Worm (Caenorhabditis elegans) whole organism, L4 larva: ENCODE results near the gene C09G9.5.

Experiments used
- D1046.2 ChIP-seq: fragments of 200-800 bp; sonication (Bioruptor generic); IDR thresholded peaks from 2 replicates; pipeline ENCODE4 v1.3.6; 2022; ENCODE audit warnings: missing genetic modification characterization, missing compliant biosample characterization
- F44E2.7 ChIP-seq: fragments of 200-800 bp; sonication (Bioruptor generic); IDR thresholded peaks from 2 replicates; pipeline ENCODE4 v2.1.2; 2022; ENCODE audit warnings: missing genetic modification characterization, missing compliant biosample characterization
- Y105C5A.15 ChIP-seq: fragments of 200-800 bp; sonication (Bioruptor generic); IDR thresholded peaks from 2 replicates; pipeline ENCODE4 v1.3.6; 2022; ENCODE audit warnings: missing genetic modification characterization, missing compliant biosample characterization
- ama-1 ChIP-seq: fragments of 150-350 bp; optimal IDR thresholded peaks from 2 replicates; lab custom pipeline; 2014; ENCODE audit warnings: inconsistent platforms, mixed read lengths
- ceh-20 ChIP-seq: fragments of 200-800 bp; sonication (Bioruptor generic); IDR thresholded peaks from 2 replicates; pipeline ENCODE4 v1.3.6; 2022; ENCODE audit warnings: missing genetic modification reagents, missing genetic modification characterization, missing compliant biosample characterization
- cey-2 ChIP-seq: sonication (generic microtip); optimal IDR thresholded peaks from 3 replicates; lab custom pipeline; 2017; ENCODE audit warnings: missing genetic modification characterization, mild to moderate bottlenecking, missing compliant biosample characterization, antibody characterized with exemption, borderline replicate concordance; ENCODE audit not compliant: insufficient read depth
- daf-16 ChIP-seq, 3 experiments: sonication (generic microtip); optimal IDR thresholded peaks; 2 replicates each; lab custom pipeline; 2016 to 2017; ENCODE audit warnings: missing genetic modification characterization in 3 of 3, missing genetic modification reagents in 3 of 3, mild to moderate bottlenecking in 2 of 3, missing compliant biosample characterization in 2 of 3, missing biosample characterization in 1 of 3, moderate library complexity in 1 of 3
- daf-19 ChIP-seq: fragments of 200-800 bp; sonication (Bioruptor generic); conservative IDR thresholded peaks from 2 replicates; pipeline ENCODE4 v1.3.6; 2022; ENCODE audit warnings: missing genetic modification characterization, missing compliant biosample characterization
- dmd-6 ChIP-seq: fragments of 200-800 bp; sonication (Bioruptor generic); IDR thresholded peaks from 2 replicates; pipeline ENCODE4 v1.3.6; 2022; ENCODE audit warnings: missing genetic modification reagents, missing genetic modification characterization, missing compliant biosample characterization
- dpl-1 ChIP-seq: fragments of 150-350 bp; optimal IDR thresholded peaks from 2 replicates; lab custom pipeline; 2014; ENCODE audit warnings: missing biosample characterization, missing genetic modification reagents, missing genetic modification characterization
- dve-1 ChIP-seq: sonication (generic microtip); optimal IDR thresholded peaks from 2 replicates; lab custom pipeline; 2017; ENCODE audit warnings: antibody characterized with exemption, mild to moderate bottlenecking, missing genetic modification characterization, missing compliant biosample characterization; ENCODE audit not compliant: insufficient read depth
- hlh-11 ChIP-seq: fragments of 200-800 bp; sonication (Bioruptor generic); optimal IDR thresholded peaks from 2 replicates; lab custom pipeline; 2018; ENCODE audit warnings: mild to moderate bottlenecking, missing genetic modification characterization, missing compliant biosample characterization
- hlh-30 ChIP-seq: sonication (generic microtip); optimal IDR thresholded peaks from 2 replicates; lab custom pipeline; 2017; ENCODE audit warnings: antibody characterized with exemption, mild to moderate bottlenecking, missing genetic modification characterization, missing compliant biosample characterization; ENCODE audit not compliant: insufficient read depth
- hmg-1.1 ChIP-seq: fragments of 200-800 bp; sonication (Bioruptor generic); IDR thresholded peaks from 2 replicates; pipeline ENCODE4 v1.3.6; 2022; ENCODE audit warnings: missing genetic modification reagents, missing genetic modification characterization, missing compliant biosample characterization
- lin-1 ChIP-seq: fragments of 200-800 bp; sonication (Bioruptor generic); IDR thresholded peaks from 2 replicates; pipeline ENCODE4 v1.3.6; 2022; ENCODE audit warnings: missing genetic modification reagents, missing genetic modification characterization, missing compliant biosample characterization
- madf-5 ChIP-seq, 2 experiments: fragments of 200-800 bp; sonication (Bioruptor generic); IDR thresholded peaks; 2 replicates each; pipeline ENCODE4 v1.3.6; 2022; ENCODE audit warnings: missing compliant biosample characterization in 2 of 2, missing genetic modification characterization in 2 of 2
- mdl-1 ChIP-seq, 2 experiments: fragments of 150-350 bp in 1 of 2; sonication (generic microtip) in 1 of 2; optimal IDR thresholded peaks; 2 replicates each; lab custom pipeline; 2014 to 2017; ENCODE audit warnings: missing biosample characterization in 2 of 2, missing genetic modification characterization in 2 of 2
- mep-1 ChIP-seq: fragments of 150-350 bp; sonication (generic microtip); optimal IDR thresholded peaks from 3 replicates; lab custom pipeline; 2014; ENCODE audit warnings: missing biosample characterization, missing genetic modification characterization
- mes-2 ChIP-seq: sonication (generic microtip); optimal IDR thresholded peaks from 2 replicates; lab custom pipeline; 2016; ENCODE audit warnings: missing genotype, mild to moderate bottlenecking, missing genetic modification characterization, missing compliant biosample characterization; ENCODE audit not compliant: poor library complexity, severe bottlenecking
- mxl-3 ChIP-seq: fragments of 200-800 bp; sonication (Bioruptor generic); optimal IDR thresholded peaks from 2 replicates; lab custom pipeline; 2018; ENCODE audit warnings: mild to moderate bottlenecking, missing genetic modification characterization, missing compliant biosample characterization
- nhr-102 ChIP-seq: sonication (generic microtip); optimal IDR thresholded peaks from 2 replicates; lab custom pipeline; 2016; ENCODE audit warnings: mild to moderate bottlenecking, missing genetic modification characterization, moderate library complexity, missing compliant biosample characterization
- nhr-11 ChIP-seq: fragments of 150-350 bp; optimal IDR thresholded peaks from 2 replicates; lab custom pipeline; 2014; ENCODE audit warnings: missing biosample characterization, missing genetic modification characterization
- nhr-237 ChIP-seq: sonication (generic microtip); optimal IDR thresholded peaks from 2 replicates; lab custom pipeline; 2017; ENCODE audit warnings: missing biosample characterization, missing genetic modification characterization
- nhr-28 ChIP-seq: fragments of 150-350 bp; optimal IDR thresholded peaks from 2 replicates; lab custom pipeline; 2014; ENCODE audit warnings: missing biosample characterization, missing genetic modification characterization
- nhr-41 ChIP-seq: fragments of 200-800 bp; sonication (Bioruptor generic); IDR thresholded peaks from 2 replicates; pipeline ENCODE4 v1.3.6; 2022; ENCODE audit warnings: missing genetic modification reagents, missing genetic modification characterization, missing compliant biosample characterization
- nhr-76 ChIP-seq: fragments of 150-350 bp; optimal IDR thresholded peaks from 2 replicates; lab custom pipeline; 2014; ENCODE audit warnings: missing biosample characterization, missing genetic modification characterization
- nhr-77 ChIP-seq: fragments of 150-350 bp; optimal IDR thresholded peaks from 2 replicates; lab custom pipeline; 2014; ENCODE audit warnings: missing biosample characterization, missing genetic modification characterization
- pha-4 ChIP-seq, 2 experiments: fragments of 150-350 bp in 1 of 2; fragments of 200-800 bp in 1 of 2; sonication (Bioruptor generic) in 1 of 2; IDR thresholded peaks in 1 of 2; optimal IDR thresholded peaks in 1 of 2; 2 replicates each; pipeline versions ENCODE4 v1.3.6 to Lab custom; 2014 to 2022; ENCODE audit warnings: missing genetic modification characterization in 2 of 2, missing genetic modification reagents in 2 of 2, missing biosample characterization in 1 of 2, missing compliant biosample characterization in 1 of 2
- php-3 ChIP-seq: fragments of 200-800 bp; sonication (Bioruptor generic); IDR thresholded peaks from 2 replicates; pipeline ENCODE4 v1.3.6; 2022; ENCODE audit warnings: missing genetic modification reagents, missing genetic modification characterization, missing compliant biosample characterization
- pqm-1 ChIP-seq: sonication (generic microtip); optimal IDR thresholded peaks from 2 replicates; lab custom pipeline; 2017; ENCODE audit warnings: missing biosample characterization, missing genetic modification characterization
- snpc-1.2 ChIP-seq: fragments of 200-800 bp; sonication (Bioruptor generic); IDR thresholded peaks from 2 replicates; pipeline ENCODE4 v1.3.6; 2022; ENCODE audit warnings: missing genetic modification reagents, missing genetic modification characterization, missing compliant biosample characterization
- tra-1 ChIP-seq: fragments of 200-800 bp; sonication (Bioruptor generic); IDR thresholded peaks from 2 replicates; pipeline ENCODE4 v1.3.6; 2022; ENCODE audit warnings: missing genetic modification reagents, missing genetic modification characterization, missing compliant biosample characterization
- unc-130 ChIP-seq: sonication (generic microtip); optimal IDR thresholded peaks from 2 replicates; lab custom pipeline; 2016; ENCODE audit warnings: missing genetic modification reagents, missing genetic modification characterization, missing compliant biosample characterization
- unc-62 ChIP-seq, 3 experiments: fragments of 150-350 bp in 1 of 3; sonication (generic microtip); optimal IDR thresholded peaks in 2 of 3; peaks in 1 of 3; 1 replicate in 1 of 3; 2 replicates in 2 of 3; lab custom pipeline; 2014 to 2017; ENCODE audit warnings: missing biosample characterization in 3 of 3, missing genetic modification characterization in 3 of 3, missing genetic modification reagents in 3 of 3, missing genotype in 1 of 3
- vab-7 ChIP-seq: fragments of 200-800 bp; sonication (Bioruptor generic); IDR thresholded peaks from 2 replicates; pipeline ENCODE4 v1.3.6; 2022; ENCODE audit warnings: missing genetic modification reagents, missing genetic modification characterization, missing compliant biosample characterization
- zag-1 ChIP-seq: fragments of 150-350 bp; optimal IDR thresholded peaks from 2 replicates; lab custom pipeline; 2014; ENCODE audit warnings: missing biosample characterization, missing genetic modification characterization
- zfp-2 ChIP-seq: sonication (generic microtip); optimal IDR thresholded peaks from 2 replicates; lab custom pipeline; 2016; ENCODE audit warnings: mild to moderate bottlenecking, missing genetic modification characterization, missing compliant biosample characterization
- zfp-3 ChIP-seq: fragments of 200-800 bp; sonication (Bioruptor generic); conservative IDR thresholded peaks from 2 replicates; pipeline ENCODE4 v1.3.6; 2022; ENCODE audit warnings: missing genetic modification reagents, missing genetic modification characterization, missing compliant biosample characterization
- zip-11 ChIP-seq: fragments of 200-800 bp; sonication (Bioruptor generic); IDR thresholded peaks from 2 replicates; pipeline ENCODE4 v1.3.6; 2022; ENCODE audit warnings: missing genetic modification characterization, missing compliant biosample characterization

Gene C09G9.5

ce11 chrIV:8866092-8866491 is 20.2 kb upstream of the C09G9.5 start (continued):
- peak in 1 of 2 experiments; percentile 96 for TF ChIP-seq unc-62 (GFP tag; optimal IDR thresholded peaks at IDR 0.05 in 1 of 2; lab: Kevin White, UChicago)
- TF ChIP-seq unc-62 (tag; optimal IDR thresholded peaks at IDR 0.05; lab: Kevin White, UChicago) = no peak
- TF ChIP-seq dve-1 = peak; percentile 86
- TF ChIP-seq nhr-102 (tag; lab: Kevin White, UChicago) = peak; percentile 34
- peak; percentile 81; the same call in 1 of the 2 replicates for TF ChIP-seq tra-1 (GFP tag; lab: Robert Waterston, UW)
- no peak for TF ChIP-seq zip-11 (GFP tag; lab: Robert Waterston, UW)
- no peak for TF ChIP-seq ama-1 (lab: Kevin White, UChicago)
- TF ChIP-seq nhr-237 = no peak
- peak; percentile 85 for TF ChIP-seq mxl-3
- peak; percentile 14 for TF ChIP-seq mes-2
- TF ChIP-seq daf-16 (GFP tag; optimal IDR thresholded peaks at IDR 0.05; lab: Kevin White, UChicago) = peak in 1 of 2 experiments; percentile 92
- peak; percentile 63 for TF ChIP-seq daf-16 (tag; optimal IDR thresholded peaks at IDR 0.05; lab: Kevin White, UChicago)
- TF ChIP-seq mdl-1 (tag; optimal IDR thresholded peaks at IDR 0.05; lab: Kevin White, UChicago) = peak in 1 of 2 experiments; percentile 67
- peak; percentile 59; the same call in 1 of the 2 replicates for TF ChIP-seq zfp-3 (GFP tag; lab: Robert Waterston, UW)
- peak; percentile 83 for TF ChIP-seq mep-1 (tag; lab: Kevin White, UChicago)
- 0 out of 2 replicates have a peak, but pooled peaks have one; percentile 35 for TF ChIP-seq php-3 (GFP tag; lab: Robert Waterston, UW)
- peak; percentile 96 for TF ChIP-seq hlh-11
- no peak for TF ChIP-seq D1046.2 (GFP tag; lab: Robert Waterston, UW)
- TF ChIP-seq unc-130 (GFP tag; lab: Kevin White, UChicago) = no peak
- TF ChIP-seq vab-7 = no peak
- TF ChIP-seq nhr-11 (tag; lab: Kevin White, UChicago) = peak; percentile 81
- peak; percentile 90 for TF ChIP-seq pqm-1 (tag; lab: Kevin White, UChicago)
- no peak for TF ChIP-seq madf-5 (GFP tag; IDR thresholded peaks at IDR 0.05; lab: Robert Waterston, UW)
- peak; percentile 2 for TF ChIP-seq cey-2 (tag; lab: Kevin White, UChicago)
- TF ChIP-seq nhr-28 = peak; percentile 90
- TF ChIP-seq daf-19 (GFP tag; lab: Robert Waterston, UW) = no peak
- TF ChIP-seq zfp-2 (tag; lab: Kevin White, UChicago) = no peak
- no peak for TF ChIP-seq zag-1 (tag; lab: Kevin White, UChicago)
- TF ChIP-seq hmg-1.1 (GFP tag; lab: Robert Waterston, UW) = peak; percentile 59; the same call in 1 of the 2 replicates
- TF ChIP-seq dmd-6 (GFP tag; lab: Robert Waterston, UW) = peak; percentile 88
- peak; percentile 75 for TF ChIP-seq lin-1 (GFP tag; lab: Robert Waterston, UW)
- TF ChIP-seq ceh-20 = peak; percentile 86
- no peak for TF ChIP-seq Y105C5A.15 (GFP tag; lab: Robert Waterston, UW)
- TF ChIP-seq hlh-30 = peak; percentile 79
- peak; percentile 38; the same call in 1 of the 2 replicates for TF ChIP-seq pha-4 (GFP tag; IDR thresholded peaks at IDR 0.05; lab: Robert Waterston, UW)
- peak; percentile 62 for TF ChIP-seq pha-4 (tag; optimal IDR thresholded peaks at IDR 0.05; lab: Kevin White, UChicago)

ce11 chrIV:8867562-8867961 is 18.8 kb upstream of the C09G9.5 start:
- TF ChIP-seq nhr-41 (GFP tag; lab: Robert Waterston, UW) = no peak
- no peak for TF ChIP-seq F44E2.7 (GFP tag; lab: Robert Waterston, UW)
- peak; percentile 13 for TF ChIP-seq hlh-30
- TF ChIP-seq dve-1 = peak; percentile 45
- TF ChIP-seq hlh-11 = peak; percentile 46
- no peak for TF ChIP-seq nhr-76 (tag; lab: Kevin White, UChicago)
- no peak for TF ChIP-seq snpc-1.2 (GFP tag; lab: Robert Waterston, UW)
- TF ChIP-seq nhr-28 = peak; percentile 67
- TF ChIP-seq zfp-2 (tag; lab: Kevin White, UChicago) = no peak
- TF ChIP-seq nhr-77 = peak; percentile 23
- no peak for TF ChIP-seq daf-16 (GFP tag; optimal IDR thresholded peaks at IDR 0.05; lab: Kevin White, UChicago)
- peak; percentile 26 for TF ChIP-seq daf-16 (tag; optimal IDR thresholded peaks at IDR 0.05; lab: Kevin White, UChicago)
- TF ChIP-seq dpl-1 (GFP tag; lab: Kevin White, UChicago) = peak; percentile 13
